Worm (Caenorhabditis elegans) whole organism, L3 larva: ENCODE results near the gene C50D2.1.

ENCODE experiments used
- aly-2 ChIP-seq: fragments of 150-350 bp; optimal IDR thresholded peaks from 2 replicates; lab custom pipeline; 2014; ENCODE audit warnings: missing biosample characterization, missing genetic modification characterization
- unc-39 ChIP-seq: sonication (generic microtip); optimal IDR thresholded peaks from 4 replicates; lab custom pipeline; 2017; ENCODE audit warnings: missing biosample characterization, missing genetic modification characterization

ce11 chrII:87937-88336 is 23.4 kb upstream of the C50D2.1 start:
- TF ChIP-seq unc-39 (tag; lab: Kevin White, UChicago) = no peak
- TF ChIP-seq aly-2 (tag; lab: Kevin White, UChicago) = no peak
